Worm (Caenorhabditis elegans) whole organism, L3 larva: Measurements from ENCODE around the gene pqn-79.

Experiments used
- R02D3.7 ChIP-seq: fragments of 150-350 bp; optimal IDR thresholded peaks from 2 replicates; lab custom pipeline; 2014; ENCODE audit warnings: missing biosample characterization, missing genetic modification characterization
- ZK546.5 ChIP-seq: sonication (generic microtip); optimal IDR thresholded peaks from 2 replicates; lab custom pipeline; 2017; ENCODE audit warnings: missing biosample characterization, missing genetic modification characterization
- ama-1 ChIP-seq: fragments of 150-350 bp; optimal IDR thresholded peaks from 2 replicates; lab custom pipeline; 2018
- ceh-16 ChIP-seq: sonication (generic microtip); optimal IDR thresholded peaks from 2 replicates; lab custom pipeline; 2017; ENCODE audit warnings: missing biosample characterization, missing genetic modification characterization
- ceh-28 ChIP-seq: fragments of 150-350 bp; optimal IDR thresholded peaks from 2 replicates; lab custom pipeline; 2014; ENCODE audit warnings: missing biosample characterization, missing genetic modification reagents, missing genetic modification characterization
- ceh-82 ChIP-seq: fragments of 150-350 bp; optimal IDR thresholded peaks from 2 replicates; lab custom pipeline; 2014; ENCODE audit warnings: missing biosample characterization, missing genetic modification characterization
- ceh-9 ChIP-seq: sonication (generic microtip); optimal IDR thresholded peaks from 2 replicates; lab custom pipeline; 2018; ENCODE audit warnings: missing biosample characterization, missing genetic modification characterization
- egl-27 ChIP-seq: sonication (generic microtip); optimal IDR thresholded peaks from 4 replicates; lab custom pipeline; 2017; ENCODE audit warnings: missing biosample characterization, missing genetic modification reagents, missing genetic modification characterization
- elt-1 ChIP-seq: fragments of 150-350 bp; optimal IDR thresholded peaks from 2 replicates; lab custom pipeline; 2014; ENCODE audit warnings: missing biosample characterization, missing genetic modification characterization
- elt-2 ChIP-seq: sonication (generic microtip); optimal IDR thresholded peaks from 2 replicates; lab custom pipeline; 2016; ENCODE audit warnings: missing genetic modification reagents, mild to moderate bottlenecking, missing genetic modification characterization, missing compliant biosample characterization
- eor-1 ChIP-seq, 2 experiments: fragments of 150-350 bp; optimal IDR thresholded peaks; 2 replicates each; lab custom pipeline; 2014 to 2018; ENCODE audit warnings: missing biosample characterization in 2 of 2, missing genetic modification characterization in 2 of 2
- fkh-10 ChIP-seq: sonication (generic microtip); optimal IDR thresholded peaks from 2 replicates; lab custom pipeline; 2017; ENCODE audit warnings: missing biosample characterization, missing genetic modification reagents, missing genetic modification characterization
- fos-1 ChIP-seq: fragments of 150-350 bp; optimal IDR thresholded peaks from 2 replicates; lab custom pipeline; 2014; ENCODE audit warnings: missing biosample characterization, missing genetic modification characterization
- hmg-11 ChIP-seq: sonication (generic microtip); optimal IDR thresholded peaks from 2 replicates; lab custom pipeline; 2016; ENCODE audit warnings: missing genetic modification characterization, missing compliant biosample characterization
- jun-1 ChIP-seq: fragments of 150-350 bp; optimal IDR thresholded peaks from 2 replicates; lab custom pipeline; 2014; ENCODE audit warnings: missing biosample characterization, missing genetic modification reagents, missing genetic modification characterization
- lin-15B ChIP-seq: fragments of 150-350 bp; optimal IDR thresholded peaks from 2 replicates; lab custom pipeline; 2014; ENCODE audit warnings: missing biosample characterization, missing genetic modification characterization
- lin-39 ChIP-seq: fragments of 150-350 bp; optimal IDR thresholded peaks from 2 replicates; lab custom pipeline; 2018; ENCODE audit warnings: missing biosample characterization, missing genetic modification reagents, missing genetic modification characterization
- lsy-12 ChIP-seq: sonication (generic microtip); optimal IDR thresholded peaks from 2 replicates; lab custom pipeline; 2016; ENCODE audit warnings: mild to moderate bottlenecking, missing genetic modification characterization, missing compliant biosample characterization
- mdl-1 ChIP-seq: fragments of 150-350 bp; optimal IDR thresholded peaks from 2 replicates; lab custom pipeline; 2014; ENCODE audit warnings: missing biosample characterization, missing genetic modification characterization
- nhr-12 ChIP-seq: fragments of 150-350 bp; optimal IDR thresholded peaks from 2 replicates; lab custom pipeline; 2014; ENCODE audit warnings: missing biosample characterization, missing genetic modification characterization
- nhr-23 ChIP-seq: fragments of 150-350 bp; optimal IDR thresholded peaks from 2 replicates; lab custom pipeline; 2014; ENCODE audit warnings: missing biosample characterization, missing genetic modification reagents, missing genetic modification characterization
- nhr-237 ChIP-seq: fragments of 150-350 bp; optimal IDR thresholded peaks from 2 replicates; lab custom pipeline; 2014; ENCODE audit warnings: missing biosample characterization, missing genetic modification characterization
- nhr-28 ChIP-seq: fragments of 150-350 bp; optimal IDR thresholded peaks from 2 replicates; lab custom pipeline; 2014; ENCODE audit warnings: missing biosample characterization, missing genetic modification characterization
- nhr-43 ChIP-seq: sonication (generic microtip); optimal IDR thresholded peaks from 2 replicates; lab custom pipeline; 2016; ENCODE audit warnings: mild to moderate bottlenecking, missing genetic modification characterization, missing compliant biosample characterization; ENCODE audit not compliant: poor library complexity, severe bottlenecking
- nhr-67 ChIP-seq: fragments of 150-350 bp; optimal IDR thresholded peaks from 2 replicates; lab custom pipeline; 2014; ENCODE audit warnings: missing biosample characterization, missing genetic modification characterization
- nhr-76 ChIP-seq: fragments of 150-350 bp; sonication (generic microtip); optimal IDR thresholded peaks from 5 replicates; lab custom pipeline; 2014; ENCODE audit warnings: missing biosample characterization, missing genetic modification characterization
- nhr-77 ChIP-seq: fragments of 150-350 bp; optimal IDR thresholded peaks from 2 replicates; lab custom pipeline; 2014; ENCODE audit warnings: missing biosample characterization, missing genetic modification characterization
- pha-4 ChIP-seq: fragments of 150-350 bp; optimal IDR thresholded peaks from 2 replicates; lab custom pipeline; 2014; ENCODE audit warnings: missing biosample characterization, missing genetic modification reagents, missing genetic modification characterization
- pqm-1 ChIP-seq: fragments of 150-350 bp; optimal IDR thresholded peaks from 2 replicates; lab custom pipeline; 2017; ENCODE audit warnings: missing biosample characterization, missing genetic modification characterization, inconsistent platforms
- sea-2 ChIP-seq: fragments of 150-350 bp; sonication (generic microtip); optimal IDR thresholded peaks from 4 replicates; lab custom pipeline; 2014; ENCODE audit warnings: missing biosample characterization, missing genetic modification reagents, missing genetic modification characterization
- snpc-4 ChIP-seq: fragments of 150-350 bp; optimal IDR thresholded peaks from 2 replicates; lab custom pipeline; 2014; ENCODE audit warnings: missing biosample characterization, missing genetic modification characterization
- unc-62 ChIP-seq: fragments of 150-350 bp; sonication (generic microtip); optimal IDR thresholded peaks from 4 replicates; lab custom pipeline; 2014; ENCODE audit warnings: missing biosample characterization, missing genetic modification reagents, missing genetic modification characterization
- zag-1 ChIP-seq: fragments of 150-350 bp; optimal IDR thresholded peaks from 2 replicates; lab custom pipeline; 2014; ENCODE audit warnings: missing biosample characterization, missing genetic modification characterization
- ztf-4 ChIP-seq: fragments of 150-350 bp; optimal IDR thresholded peaks from 2 replicates; lab custom pipeline; 2014; ENCODE audit warnings: missing biosample characterization, missing genetic modification characterization

Gene pqn-79

ce11 chrIV:15593078-15593477 lies 2.3 kb upstream of the pqn-79 start:
- TF ChIP-seq hmg-11 (tag; lab: Kevin White, UChicago): no peak
- TF ChIP-seq lin-39 (tag; lab: Kevin White, UChicago): no peak
- peak; percentile 62 for TF ChIP-seq pha-4 (tag; lab: Kevin White, UChicago)
- TF ChIP-seq nhr-23 (tag; lab: Kevin White, UChicago): no peak
- no peak for TF ChIP-seq R02D3.7
- peak; percentile 36 for TF ChIP-seq elt-2 (tag; lab: Kevin White, UChicago)
- TF ChIP-seq nhr-76 (tag; lab: Kevin White, UChicago): no peak
- no peak for TF ChIP-seq lin-15B (tag; lab: Kevin White, UChicago)
- TF ChIP-seq fkh-10: no peak
- no peak for TF ChIP-seq sea-2 (GFP tag; lab: Kevin White, UChicago)
- peak; percentile 44 for TF ChIP-seq pqm-1 (tag; lab: Kevin White, UChicago)

DNA sequence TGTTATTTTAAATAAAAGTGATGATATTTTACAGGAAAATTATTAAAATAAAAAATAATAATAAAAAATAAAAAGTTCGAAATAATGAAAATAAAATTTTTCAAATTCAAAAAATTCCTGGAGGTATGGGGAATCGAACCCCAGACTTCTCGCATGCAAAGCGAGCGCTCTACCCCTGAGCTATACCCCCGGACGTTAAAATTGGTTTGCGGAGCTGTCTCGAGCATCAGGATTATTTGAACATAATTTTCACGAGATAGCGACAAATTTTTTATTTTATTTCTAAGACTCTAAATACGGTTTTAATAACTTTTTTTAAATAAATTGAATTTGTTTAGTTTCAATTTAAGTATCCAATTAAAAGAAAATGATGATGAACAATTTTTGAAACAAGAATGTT lies 8.8 kb downstream of the pqn-79 start:
- TF ChIP-seq snpc-4 (tag; lab: Kevin White, UChicago) (peak; percentile 83), nhr-237 (tag; lab: Kevin White, UChicago) (no peak)

DNA sequence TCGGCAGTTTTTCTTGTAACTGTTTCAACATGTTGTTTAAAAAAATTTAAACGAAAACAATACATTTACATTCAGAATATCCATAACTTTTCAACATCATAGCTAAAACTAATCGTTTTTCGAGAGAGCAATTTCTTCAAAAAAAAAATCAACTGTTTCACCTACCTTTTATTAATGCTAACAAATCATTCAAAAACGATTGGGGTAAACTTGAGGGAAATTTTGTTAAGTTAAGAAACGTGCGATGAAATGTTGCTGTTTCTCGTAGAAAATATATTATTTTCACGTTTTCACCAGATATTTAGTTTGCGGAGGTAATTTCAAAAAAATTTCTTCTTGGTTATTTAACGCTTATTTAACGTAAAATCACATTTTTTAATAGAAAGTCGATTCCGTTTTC lies 11.0 kb downstream of the pqn-79 start:
- no peak for TF ChIP-seq ama-1 (lab: Kevin White, UChicago)
- no peak for TF ChIP-seq ceh-82 (tag; lab: Kevin White, UChicago)
- no peak for TF ChIP-seq nhr-76 (tag; lab: Kevin White, UChicago)
- no peak for TF ChIP-seq mdl-1
- no peak for TF ChIP-seq fos-1 (tag; lab: Kevin White, UChicago)
- no peak for TF ChIP-seq jun-1 (tag; lab: Kevin White, UChicago)
- TF ChIP-seq nhr-28: no peak

DNA sequence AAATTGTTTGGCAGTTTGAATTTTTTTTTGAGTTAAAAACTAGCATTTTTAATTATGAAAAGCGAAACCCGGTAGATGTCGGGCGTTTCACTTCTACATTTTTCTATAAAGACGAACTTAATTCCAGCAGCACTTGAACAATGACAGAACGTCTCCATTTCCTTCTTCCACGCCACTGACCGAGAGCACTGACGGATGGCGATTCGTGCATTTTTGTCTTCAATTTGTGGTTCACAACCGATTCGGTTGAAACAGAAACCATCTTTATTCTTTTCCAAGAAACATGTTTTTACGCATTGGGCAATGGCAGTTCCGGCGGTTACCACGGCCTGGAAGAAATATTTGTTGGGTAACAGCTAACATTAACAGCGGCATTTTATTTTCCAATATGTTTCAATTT lies 17.8 kb downstream of the pqn-79 start:
- TF ChIP-seq eor-1 (tag; optimal IDR thresholded peaks at IDR 0.05; lab: Kevin White, UChicago) (no peak), zag-1 (no peak), unc-62 (GFP tag; lab: Kevin White, UChicago) (no peak), egl-27 (tag; lab: Kevin White, UChicago) (no peak), elt-1 (tag; lab: Kevin White, UChicago) (no peak), snpc-4 (tag; lab: Kevin White, UChicago) (no peak), nhr-67 (tag; lab: Kevin White, UChicago) (no peak), nhr-28 (no peak), ztf-4 (tag; lab: Kevin White, UChicago) (no peak), ZK546.5 (tag; lab: Kevin White, UChicago) (no peak), lin-39 (tag; lab: Kevin White, UChicago) (no peak), lsy-12 (tag; lab: Kevin White, UChicago) (no peak), jun-1 (tag; lab: Kevin White, UChicago) (no peak), mdl-1 (no peak), nhr-43 (tag; lab: Kevin White, UChicago) (no peak), nhr-77 (no peak), ceh-9 (tag; lab: Kevin White, UChicago) (no peak), ama-1 (lab: Kevin White, UChicago) (no peak), ceh-28 (tag; lab: Kevin White, UChicago) (no peak)
- TF ChIP-seq, all 47 proteins: peak for 0

ce11 chrIV:15616971-15617370 lies 21.6 kb downstream of the pqn-79 start, which contains the start of gene Y105C5A.8:
TSS of gene Y105C5A.8 (minus strand) at chrIV:15617071.
- TF ChIP-seq ceh-16 (tag; lab: Kevin White, UChicago) (no peak), ama-1 (lab: Kevin White, UChicago) (no peak), nhr-237 (tag; lab: Kevin White, UChicago) (no peak), fos-1 (tag; lab: Kevin White, UChicago) (no peak), lsy-12 (tag; lab: Kevin White, UChicago) (no peak)

- TF ChIP-seq nhr-23 (tag; lab: Kevin White, UChicago) (no peak), elt-1 (tag; lab: Kevin White, UChicago) (no peak), eor-1 (tag; optimal IDR thresholded peaks at IDR 0.05; lab: Kevin White, UChicago) (no peak), nhr-237 (tag; lab: Kevin White, UChicago) (no peak), snpc-4 (tag; lab: Kevin White, UChicago) (no peak), mdl-1 (no peak), hmg-11 (tag; lab: Kevin White, UChicago) (no peak), nhr-12 (tag; lab: Kevin White, UChicago) (no peak), ceh-9 (tag; lab: Kevin White, UChicago) (no peak), ama-1 (lab: Kevin White, UChicago) (no peak), sea-2 (GFP tag; lab: Kevin White, UChicago) (no peak), ceh-28 (tag; lab: Kevin White, UChicago) (no peak)
Observed at ce11 chrIV:15617667-15618066, 22.3 kb downstream of the pqn-79 start.
